Worm (Caenorhabditis elegans): Measurements from ENCODE around the gene clh-2.

clh-2 gene

ce11 chrII:11347878-11348556, 3.7 kb upstream of the clh-2 start, which contains the start of the genes B0491.6 and pigm-1 (continued):
- no peak for TF ChIP-seq Y95B8A.8 (GFP tag; IDR thresholded peaks at IDR 0.05)

ce11 chrII:11349892-11350291, 1.8 kb upstream of the clh-2 start, which contains the start of gene dph-5:
TSS of gene dph-5 (plus strand) at chrII:11350192.
- TF ChIP-seq nhr-120 (GFP tag; IDR thresholded peaks at IDR 0.05) (no peak), nfya-2 (GFP tag; IDR thresholded peaks at IDR 0.05) (no peak), rpc-1 (optimal IDR thresholded peaks at IDR 0.05) (no peak), rpc-1 (tag; optimal IDR thresholded peaks at IDR 0.05) (no peak), attf-3 (GFP tag; conservative IDR thresholded peaks at IDR 0.05) (no peak), mxl-1 (tag; optimal IDR thresholded peaks at IDR 0.05) (no peak), ZK185.1 (tag; optimal IDR thresholded peaks at IDR 0.05; ENCODE audit: poor library complexity, severe bottlenecking) (no peak), mes-4 (tag; optimal IDR thresholded peaks at IDR 0.05) (no peak), rec-8 (tag; optimal IDR thresholded peaks at IDR 0.05) (no peak), atf-7 (tag; optimal IDR thresholded peaks at IDR 0.05) (no peak), xnd-1 (tag; optimal IDR thresholded peaks at IDR 0.05) (no peak)

- TF ChIP-seq pbrm-1 (GFP tag; IDR thresholded peaks at IDR 0.05): no peak
Measured at ce11 chrII:11353471-11353870, 1.8 kb downstream of the clh-2 start.

- TF ChIP-seq F49E8.2 (tag; optimal IDR thresholded peaks at IDR 0.05; ENCODE audit: insufficient read depth) (no peak), ztf-6 (GFP tag; IDR thresholded peaks at IDR 0.05) (no peak), attf-5 (GFP tag; optimal IDR thresholded peaks at IDR 0.05) (no peak), gei-17 (GFP tag; optimal IDR thresholded peaks at IDR 0.05) (no peak), ceh-40 (GFP tag; IDR thresholded peaks at IDR 0.05) (no peak), ceh-58 (GFP tag; IDR thresholded peaks at IDR 0.05) (no peak), F33H1.4 (GFP tag; IDR thresholded peaks at IDR 0.05) (no peak), F57C9.4 (tag; optimal IDR thresholded peaks at IDR 0.05) (no peak), atf-7 (tag; optimal IDR thresholded peaks at IDR 0.05) (no peak), Y53G8AR.9 (GFP tag; conservative IDR thresholded peaks at IDR 0.05) (no peak), hsf-1 (GFP tag; IDR thresholded peaks at IDR 0.05) (no peak), nfyb-1 (GFP tag; IDR thresholded peaks at IDR 0.05) (no peak), attf-3 (GFP tag; conservative IDR thresholded peaks at IDR 0.05) (no peak), F22D6.2 (tag; optimal IDR thresholded peaks at IDR 0.05) (no peak)
Measured at ce11 chrII:11361751-11362150, 10.1 kb downstream of the clh-2 start.

- TF ChIP-seq madf-8 (GFP tag; conservative IDR thresholded peaks at IDR 0.05): no peak
- TF ChIP-seq egrh-3 (GFP tag; IDR thresholded peaks at IDR 0.05): no peak
- TF ChIP-seq ceh-27 (GFP tag; optimal IDR thresholded peaks at IDR 0.05): no peak
- no peak for TF ChIP-seq let-607 (tag; optimal IDR thresholded peaks at IDR 0.05)
- no peak for TF ChIP-seq dpl-1 (GFP tag; optimal IDR thresholded peaks at IDR 0.05)
- no peak for TF ChIP-seq ztf-28 (GFP tag; IDR thresholded peaks at IDR 0.05)
- no peak for TF ChIP-seq ets-4 (GFP tag; optimal IDR thresholded peaks at IDR 0.05)
- TF ChIP-seq ceh-91 (GFP tag; IDR thresholded peaks at IDR 0.05): no peak
- no peak for TF ChIP-seq ztf-3 (GFP tag; optimal IDR thresholded peaks at IDR 0.05)
- TF ChIP-seq ama-1 (optimal IDR thresholded peaks at IDR 0.05): no peak
- TF ChIP-seq ama-1 (GFP tag; optimal IDR thresholded peaks at IDR 0.05): no peak
- TF ChIP-seq pha-4 (tag; optimal IDR thresholded peaks at IDR 0.05): no peak
- no peak for TF ChIP-seq ceh-58 (GFP tag; IDR thresholded peaks at IDR 0.05)
- TF ChIP-seq ccch-3 (GFP tag; optimal IDR thresholded peaks at IDR 0.05): no peak
- TF ChIP-seq lag-1 (GFP tag; IDR thresholded peaks at IDR 0.05): no peak
- no peak for TF ChIP-seq F37B4.10 (GFP tag; IDR thresholded peaks at IDR 0.05)
- TF ChIP-seq sdz-38 (tag; optimal IDR thresholded peaks at IDR 0.05): no peak
- no peak for TF ChIP-seq efl-1 (GFP tag; optimal IDR thresholded peaks at IDR 0.05)
Measured at ce11 chrII:11371981-11372380, 20.3 kb downstream of the clh-2 start, which contains the start of gene C33B4.2. TSS of gene C33B4.2 (minus strand) at chrII:11372145.
